Fruit fly (Drosophila melanogaster): ENCODE results near the gene CG32563.

Gene CG32563

dm6 chrX:17229475-17230169 lies 21.4 kb downstream of the CG32563 start:
- peak; percentile 74 for TF ChIP-seq abd-A (tag; optimal IDR thresholded peaks at IDR 0.05)
- no peak for TF ChIP-seq CG15011 (GFP tag; optimal IDR thresholded peaks at IDR 0.05)
- TF ChIP-seq mam (GFP tag; optimal IDR thresholded peaks at IDR 0.05): peak; percentile 12
- TF ChIP-seq Ssrp (tag; optimal IDR thresholded peaks at IDR 0.05): peak; percentile 52
- TF ChIP-seq Sin3A (optimal IDR thresholded peaks at IDR 0.05): no peak
- no peak for TF ChIP-seq ash1 (GFP tag; optimal IDR thresholded peaks at IDR 0.05)
- peak; percentile 18 to 53 for TF ChIP-seq Pdp1 (GFP tag; optimal IDR thresholded peaks at IDR 0.05)
- no peak for TF ChIP-seq CG3847 (GFP tag; IDR thresholded peaks at IDR 0.05)
- TF ChIP-seq run (tag; optimal IDR thresholded peaks at IDR 0.05): no peak
- TF ChIP-seq Hand (GFP tag; optimal IDR thresholded peaks at IDR 0.05): no peak
- TF ChIP-seq Oaz (GFP tag; IDR thresholded peaks at IDR 0.05): no peak
- no peak for TF ChIP-seq disco-r (GFP tag; optimal IDR thresholded peaks at IDR 0.05)
- TF ChIP-seq sr (GFP tag; IDR thresholded peaks at IDR 0.05): no peak
- TF ChIP-seq CG14014 (GFP tag; IDR thresholded peaks at IDR 0.05): no peak
- TF ChIP-seq CG10274 (GFP tag; optimal IDR thresholded peaks at IDR 0.05): no peak
- TF ChIP-seq CG11560 (tag; IDR thresholded peaks at IDR 0.05): no peak
- no peak for TF ChIP-seq TFAM (GFP tag; optimal IDR thresholded peaks at IDR 0.05)
- TF ChIP-seq zfh1 (GFP tag; IDR thresholded peaks at IDR 0.05): no peak
- TF ChIP-seq CG9876 (GFP tag; optimal IDR thresholded peaks at IDR 0.05): peak; percentile 27
- TF ChIP-seq twi (tag; optimal IDR thresholded peaks at IDR 0.05): no peak
- TF ChIP-seq Meics (GFP tag; optimal IDR thresholded peaks at IDR 0.05): no peak
- no peak for TF ChIP-seq CG18619 (GFP tag; optimal IDR thresholded peaks at IDR 0.05)
- TF ChIP-seq CG18011 (GFP tag; optimal IDR thresholded peaks at IDR 0.05): no peak
- TF ChIP-seq HmgD (GFP tag; optimal IDR thresholded peaks at IDR 0.05): no peak
- TF ChIP-seq CG12391 (tag; optimal IDR thresholded peaks at IDR 0.05): peak; percentile 32
- TF ChIP-seq lab (GFP tag; optimal IDR thresholded peaks at IDR 0.05): no peak
- peak; percentile 35 for TF ChIP-seq nmo (GFP tag; optimal IDR thresholded peaks at IDR 0.05)
- peak; percentile 23 for TF ChIP-seq CG9817 (tag; optimal IDR thresholded peaks at IDR 0.05)
- no peak for TF ChIP-seq tna (GFP tag; IDR thresholded peaks at IDR 0.05; ENCODE audit: partially characterized antibody)
- TF ChIP-seq CG6654 (GFP tag; optimal IDR thresholded peaks at IDR 0.05): no peak
- no peak for TF ChIP-seq cwo (GFP tag; optimal IDR thresholded peaks at IDR 0.05)
- TF ChIP-seq so (GFP tag; IDR thresholded peaks at IDR 0.05): no peak
- no peak for TF ChIP-seq tin (GFP tag; optimal IDR thresholded peaks at IDR 0.05)
- no peak for TF ChIP-seq D19A (tag; optimal IDR thresholded peaks at IDR 0.05)
- peak; percentile 33 for TF ChIP-seq CG11504 (tag; optimal IDR thresholded peaks at IDR 0.05)
- no peak for TF ChIP-seq gsb-n (tag; optimal IDR thresholded peaks at IDR 0.05)
- TF ChIP-seq PHDP (tag; optimal IDR thresholded peaks at IDR 0.05): peak; percentile 9
- no peak for TF ChIP-seq slou (GFP tag; optimal IDR thresholded peaks at IDR 0.05)
- TF ChIP-seq z (GFP tag; IDR thresholded peaks at IDR 0.05): no peak
- no peak for TF ChIP-seq H15 (GFP tag; IDR thresholded peaks at IDR 0.05)
- no peak for TF ChIP-seq al (GFP tag; IDR thresholded peaks at IDR 0.05)
- TF ChIP-seq CG18476 (GFP tag; optimal IDR thresholded peaks at IDR 0.05): no peak
- TF ChIP-seq dpn (GFP tag; optimal IDR thresholded peaks at IDR 0.05): peak in 1 of 2 experiments; percentile 18
- no peak for TF ChIP-seq pb (GFP tag; optimal IDR thresholded peaks at IDR 0.05)
- no peak for TF ChIP-seq CG15514 (GFP tag; optimal IDR thresholded peaks at IDR 0.05)
- TF ChIP-seq CG12659 (GFP tag; optimal IDR thresholded peaks at IDR 0.05): no peak
- no peak for TF ChIP-seq danr (GFP tag; IDR thresholded peaks at IDR 0.05)
- TF ChIP-seq emc (GFP tag; optimal IDR thresholded peaks at IDR 0.05): no peak
- no peak for TF ChIP-seq wdn (GFP tag; IDR thresholded peaks at IDR 0.05)
- TF ChIP-seq Atf3 (GFP tag; optimal IDR thresholded peaks at IDR 0.05): no peak
- no peak for TF ChIP-seq CG12071 (GFP tag; optimal IDR thresholded peaks at IDR 0.05)
